Worm (Caenorhabditis elegans) whole organism, L1 larva: ENCODE data around the gene ints-9.

Experiments used
- aha-1 ChIP-seq: fragments of 150-350 bp; optimal IDR thresholded peaks from 2 replicates; lab custom pipeline; 2014; ENCODE audit warnings: missing biosample characterization, missing genetic modification characterization
- ama-1 ChIP-seq: fragments of 150-350 bp; optimal IDR thresholded peaks from 2 replicates; lab custom pipeline; 2014
- ceh-63 ChIP-seq: fragments of 200-800 bp; sonication (Bioruptor generic); optimal IDR thresholded peaks from 2 replicates; lab custom pipeline; 2018; ENCODE audit warnings: mild to moderate bottlenecking, missing genetic modification characterization, missing compliant biosample characterization
- ceh-8 ChIP-seq: fragments of 200-800 bp; sonication (Bioruptor generic); optimal IDR thresholded peaks from 2 replicates; lab custom pipeline; 2018; ENCODE audit warnings: mild to moderate bottlenecking, missing genetic modification characterization, moderate library complexity, missing compliant biosample characterization
- ceh-88 ChIP-seq: fragments of 200-800 bp; sonication (Bioruptor generic); IDR thresholded peaks from 2 replicates; pipeline ENCODE4 v1.3.6; 2022; ENCODE audit warnings: missing genetic modification characterization, missing compliant biosample characterization
- ces-1 ChIP-seq: fragments of 150-350 bp; optimal IDR thresholded peaks from 2 replicates; lab custom pipeline; 2014; ENCODE audit warnings: missing biosample characterization, missing genetic modification reagents, missing genetic modification characterization
- dsc-1 ChIP-seq: sonication (generic microtip); optimal IDR thresholded peaks from 2 replicates; lab custom pipeline; 2016; ENCODE audit warnings: mild to moderate bottlenecking, missing genetic modification characterization, missing compliant biosample characterization
- efl-1 ChIP-seq, 4 experiments: fragments of 150-350 bp; optimal IDR thresholded peaks in 3 of 4; peaks in 1 of 4; 1 replicate in 1 of 4; 2 replicates in 3 of 4; lab custom pipeline; 2014; ENCODE audit warnings: missing biosample characterization in 2 of 4, missing genetic modification characterization in 2 of 4, missing genetic modification reagents in 2 of 4
- efl-3 ChIP-seq: fragments of 200-800 bp; sonication (Bioruptor generic); optimal IDR thresholded peaks from 2 replicates; lab custom pipeline; 2018; ENCODE audit warnings: mild to moderate bottlenecking, missing genetic modification characterization, missing compliant biosample characterization
- egl-13 ChIP-seq: sonication (generic microtip); optimal IDR thresholded peaks from 2 replicates; lab custom pipeline; 2016; ENCODE audit warnings: missing genotype, missing genetic modification reagents, missing genetic modification characterization, missing compliant biosample characterization
- elt-2 ChIP-seq: sonication (generic microtip); optimal IDR thresholded peaks from 2 replicates; lab custom pipeline; 2016; ENCODE audit warnings: missing genetic modification characterization, mild to moderate bottlenecking, inconsistent platforms, missing compliant biosample characterization, missing genetic modification reagents
- fkh-4 ChIP-seq: sonication (generic microtip); optimal IDR thresholded peaks from 2 replicates; lab custom pipeline; 2016; ENCODE audit warnings: missing compliant biosample characterization, missing genetic modification characterization, borderline replicate concordance
- fkh-8 ChIP-seq: sonication (generic microtip); optimal IDR thresholded peaks from 2 replicates; lab custom pipeline; 2016; ENCODE audit warnings: mild to moderate bottlenecking, missing genetic modification characterization, missing compliant biosample characterization
- grh-1 ChIP-seq: fragments of 200-800 bp; sonication (Bioruptor generic); IDR thresholded peaks from 2 replicates; pipeline ENCODE4 v1.3.6; 2022; ENCODE audit warnings: missing genetic modification reagents, missing genetic modification characterization, missing compliant biosample characterization
- hlh-4 ChIP-seq: sonication (generic microtip); optimal IDR thresholded peaks from 2 replicates; lab custom pipeline; 2016; ENCODE audit warnings: mild to moderate bottlenecking, missing genetic modification characterization, missing compliant biosample characterization
- lin-14 ChIP-seq: fragments of 200-800 bp; sonication (Bioruptor generic); optimal IDR thresholded peaks from 2 replicates; lab custom pipeline; 2018; ENCODE audit warnings: mild to moderate bottlenecking, missing genetic modification characterization, moderate library complexity, missing compliant biosample characterization
- lin-15B ChIP-seq: fragments of 150-350 bp; sonication (generic microtip); optimal IDR thresholded peaks from 3 replicates; lab custom pipeline; 2014; ENCODE audit warnings: missing biosample characterization, missing genetic modification characterization
- lin-35 ChIP-seq, 2 experiments: fragments of 150-350 bp; optimal IDR thresholded peaks; 2 replicates each; lab custom pipeline; 2014; ENCODE audit warnings: missing biosample characterization in 2 of 2, missing genetic modification characterization in 2 of 2, missing genetic modification reagents in 2 of 2
- mep-1 ChIP-seq: fragments of 150-350 bp; optimal IDR thresholded peaks from 2 replicates; lab custom pipeline; 2014; ENCODE audit warnings: missing biosample characterization, missing genetic modification characterization
- nhr-12 ChIP-seq: sonication (generic microtip); optimal IDR thresholded peaks from 2 replicates; lab custom pipeline; 2017; ENCODE audit warnings: missing biosample characterization, missing genetic modification characterization
- nhr-19 ChIP-seq: fragments of 200-800 bp; sonication (Bioruptor generic); conservative IDR thresholded peaks from 2 replicates; pipeline ENCODE4 v1.3.6; 2022; ENCODE audit warnings: missing genetic modification characterization, missing compliant biosample characterization
- nhr-237 ChIP-seq: fragments of 150-350 bp; optimal IDR thresholded peaks from 2 replicates; lab custom pipeline; 2014; ENCODE audit warnings: missing biosample characterization, missing genetic modification characterization
- nhr-71 ChIP-seq: sonication (generic microtip); optimal IDR thresholded peaks from 2 replicates; lab custom pipeline; 2016; ENCODE audit warnings: mild to moderate bottlenecking, missing genetic modification characterization, moderate library complexity, missing compliant biosample characterization
- nhr-84 ChIP-seq: sonication (generic microtip); optimal IDR thresholded peaks from 2 replicates; lab custom pipeline; 2017; ENCODE audit warnings: missing biosample characterization, missing genetic modification characterization
- nhr-85 ChIP-seq: sonication (generic microtip); peaks from one replicate; lab custom pipeline; 2016; ENCODE audit warnings: missing genetic modification characterization, inconsistent platforms, missing compliant biosample characterization
- nhr-90 ChIP-seq: sonication (generic microtip); optimal IDR thresholded peaks from 2 replicates; lab custom pipeline; 2016; ENCODE audit warnings: mild to moderate bottlenecking, missing genetic modification characterization, missing compliant biosample characterization; ENCODE audit not compliant: poor library complexity
- pag-3 ChIP-seq: sonication (generic microtip); optimal IDR thresholded peaks from 2 replicates; lab custom pipeline; 2017; ENCODE audit warnings: missing genetic modification characterization, mild to moderate bottlenecking, missing compliant biosample characterization, antibody characterized with exemption, borderline replicate concordance; ENCODE audit not compliant: insufficient read depth
- pax-3 ChIP-seq: fragments of 200-800 bp; sonication (Bioruptor generic); optimal IDR thresholded peaks from 2 replicates; lab custom pipeline; 2018; ENCODE audit warnings: mild to moderate bottlenecking, missing genetic modification characterization, moderate library complexity, missing compliant biosample characterization
- rnt-1 ChIP-seq: sonication (generic microtip); optimal IDR thresholded peaks from 2 replicates; lab custom pipeline; 2016; ENCODE audit warnings: mild to moderate bottlenecking, missing genetic modification characterization, moderate library complexity, missing compliant biosample characterization
- skn-1 ChIP-seq: fragments of 150-350 bp; optimal IDR thresholded peaks from 2 replicates; lab custom pipeline; 2014; ENCODE audit warnings: missing biosample characterization, missing genetic modification characterization
- sup-37 ChIP-seq: fragments of 200-800 bp; sonication (Bioruptor generic); optimal IDR thresholded peaks from 2 replicates; lab custom pipeline; 2018; ENCODE audit warnings: mild to moderate bottlenecking, missing genetic modification characterization, missing compliant biosample characterization
- swsn-7 ChIP-seq: sonication (generic microtip); optimal IDR thresholded peaks from 2 replicates; lab custom pipeline; 2016; ENCODE audit warnings: missing genetic modification characterization, missing compliant biosample characterization
- tlp-1 ChIP-seq: fragments of 150-350 bp; optimal IDR thresholded peaks from 2 replicates; lab custom pipeline; 2014; ENCODE audit warnings: missing biosample characterization, missing genetic modification characterization
- unc-130 ChIP-seq: fragments of 150-350 bp; optimal IDR thresholded peaks from 2 replicates; lab custom pipeline; 2017; ENCODE audit warnings: missing biosample characterization, missing genetic modification characterization, inconsistent platforms
- zag-1 ChIP-seq: fragments of 150-350 bp; optimal IDR thresholded peaks from 2 replicates; lab custom pipeline; 2014; ENCODE audit warnings: missing biosample characterization, missing genetic modification characterization
- ztf-11 ChIP-seq, 2 experiments: sonication (generic microtip); optimal IDR thresholded peaks; 2 replicates each; lab custom pipeline; 2016 to 2017; ENCODE audit warnings: missing genetic modification characterization in 2 of 2, missing biosample characterization in 1 of 2, missing compliant biosample characterization in 1 of 2

ints-9 gene

DNA sequence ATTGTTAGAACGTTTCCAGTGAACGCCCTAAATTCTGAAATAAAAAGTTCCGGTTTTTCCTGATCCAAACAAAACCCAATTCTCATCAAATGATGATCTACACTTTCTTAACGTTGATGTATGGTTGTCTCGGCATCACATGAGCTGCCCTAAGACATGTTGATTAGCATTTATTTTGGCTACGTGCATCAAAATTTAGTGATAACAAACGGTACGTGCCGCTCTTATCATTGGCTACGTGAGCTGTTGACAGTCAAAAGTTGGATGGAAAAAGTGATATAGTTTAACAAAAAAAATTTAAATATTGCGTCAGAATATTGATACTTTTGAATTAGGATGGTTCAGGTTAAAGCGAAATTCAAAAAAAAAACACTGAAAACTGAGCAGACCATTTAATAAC, 27.6 kb upstream of the ints-9 start:
- TF ChIP-seq lin-35 (GFP tag; optimal IDR thresholded peaks at IDR 0.05; lab: Kevin White, UChicago) (peak in 1 of 2 experiments; percentile 6), elt-2 (tag; lab: Kevin White, UChicago) (peak; percentile 88), ztf-11 (tag; optimal IDR thresholded peaks at IDR 0.05; lab: Kevin White, UChicago) (no peak), swsn-7 (tag; lab: Kevin White, UChicago) (no peak)

DNA sequence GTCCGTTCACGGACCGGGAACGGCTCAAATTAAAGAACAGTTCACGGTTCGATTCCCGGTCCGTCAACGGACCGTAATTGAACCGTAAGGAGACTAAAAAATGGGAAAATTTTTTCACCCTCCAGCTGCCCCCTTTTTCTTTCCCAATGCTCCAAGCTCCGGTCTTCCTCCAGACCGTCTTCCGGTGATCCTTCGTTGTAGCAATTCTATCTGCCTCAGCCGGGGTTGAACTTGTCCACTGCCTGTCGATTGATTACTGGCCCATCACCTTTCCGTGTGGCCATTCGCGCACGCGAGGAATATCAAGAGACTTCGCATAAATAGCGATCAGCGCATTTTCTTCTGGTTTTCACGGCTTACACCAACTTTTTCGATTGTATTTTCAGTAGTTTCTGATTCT, 27.1 kb upstream of the ints-9 start:
- TF ChIP-seq nhr-85 (peak; percentile 52), grh-1 (GFP tag; lab: Robert Waterston, UW) (0 out of 2 replicates have a peak, but pooled peaks have one; percentile 30), nhr-90 (tag; lab: Kevin White, UChicago) (peak; percentile 10), nhr-19 (GFP tag; lab: Robert Waterston, UW) (peak; percentile 36)

DNA sequence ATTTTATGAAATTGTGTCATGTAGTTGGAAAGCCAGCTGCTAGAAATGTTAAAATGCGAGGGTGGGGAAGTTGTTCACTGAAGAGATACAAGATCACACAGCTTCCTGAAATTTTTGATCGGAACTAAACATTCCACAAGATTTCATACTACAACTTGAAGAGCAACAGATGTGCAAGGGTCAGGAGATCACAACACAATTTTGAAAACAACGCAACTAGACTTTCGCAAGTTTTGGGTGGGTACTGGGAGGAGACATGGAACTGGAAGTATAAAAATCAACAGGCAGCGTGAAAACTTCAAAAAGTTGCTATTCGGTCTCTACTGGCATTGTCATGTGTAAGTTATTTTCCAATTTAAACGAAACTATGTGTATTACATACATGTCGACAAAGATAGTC, 23.8 kb upstream of the ints-9 start, which contains the start of gene F19F10.3:
Gene F19F10.3, plus strand, starts transcription at position 301 of the 400 bp plus-strand sequence.
- TF ChIP-seq pag-3 (tag; lab: Kevin White, UChicago) (no peak), aha-1 (tag; lab: Kevin White, UChicago) (no peak), dsc-1 (tag; lab: Kevin White, UChicago) (peak; percentile 23), egl-13 (tag; lab: Kevin White, UChicago) (no peak), unc-130 (tag; lab: Kevin White, UChicago) (no peak)

DNA sequence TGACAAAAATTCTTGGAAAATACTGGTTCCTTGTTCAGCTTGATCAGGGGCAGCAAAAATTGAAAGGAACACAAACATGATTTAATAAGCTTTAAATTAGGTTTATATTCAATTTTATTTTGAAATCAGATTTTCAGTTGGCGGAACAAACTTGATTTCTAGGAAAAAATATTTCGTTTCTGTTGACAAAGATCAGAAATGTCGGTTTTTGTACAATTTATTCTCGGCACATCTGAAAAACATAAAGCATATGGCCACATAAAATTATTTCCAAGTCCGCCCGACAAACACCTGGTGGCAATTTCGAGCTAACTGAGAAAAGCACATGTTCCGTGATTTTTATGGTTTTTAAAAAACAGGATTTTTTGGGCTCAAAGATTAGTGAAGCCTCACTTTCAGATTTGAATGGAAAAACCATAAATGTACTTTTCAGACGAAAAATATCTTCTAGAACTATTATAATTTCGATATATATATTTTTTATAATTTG, 21.7 kb upstream of the ints-9 start, which contains the start of gene ttr-10:
Gene ttr-10, minus strand, starts transcription at position 51 of the 490 bp plus-strand sequence.
- TF ChIP-seq hlh-4 (tag; lab: Kevin White, UChicago), result peak; percentile 44
- TF ChIP-seq fkh-4 (tag; lab: Kevin White, UChicago), result peak; percentile 84
- TF ChIP-seq dsc-1 (tag; lab: Kevin White, UChicago), result peak; percentile 94
- peak; percentile 8 for TF ChIP-seq nhr-71 (tag; lab: Kevin White, UChicago)
- TF ChIP-seq ceh-8 (GFP tag; lab: Kevin White, UChicago), result no peak

DNA sequence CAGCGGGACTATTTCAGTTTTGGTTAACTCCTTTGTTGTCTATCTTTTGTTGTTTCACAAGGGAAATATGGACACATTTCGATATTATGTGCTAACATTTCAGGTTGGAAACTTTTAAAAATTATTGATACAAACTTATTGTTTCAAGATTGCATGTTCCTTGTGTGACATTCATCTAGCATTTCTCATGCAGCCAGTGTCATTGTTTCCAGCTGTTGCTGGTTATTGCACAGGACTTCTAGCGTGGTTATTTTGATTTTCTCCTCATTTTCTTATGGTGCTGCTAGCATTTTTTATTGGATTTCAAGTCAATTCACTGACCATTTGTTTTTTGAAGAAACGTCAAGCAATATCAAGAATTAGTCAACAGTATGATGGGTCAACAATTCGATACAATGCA, 19.7 kb upstream of the ints-9 start:
- TF ChIP-seq tlp-1 (no peak), skn-1 (tag; lab: Kevin White, UChicago) (no peak), rnt-1 (tag; lab: Kevin White, UChicago) (no peak), efl-1 (optimal IDR thresholded peaks at IDR 0.05; lab: Kevin White, UChicago) (no peak), efl-1 (GFP tag; optimal IDR thresholded peaks at IDR 0.05 in 1 of 2; lab: Kevin White, UChicago) (peak in 1 of 2 experiments; percentile 24), fkh-4 (tag; lab: Kevin White, UChicago) (peak; percentile 55), dsc-1 (tag; lab: Kevin White, UChicago) (peak; percentile 78)
- TF ChIP-seq, all 84 proteins: peak for 3

DNA sequence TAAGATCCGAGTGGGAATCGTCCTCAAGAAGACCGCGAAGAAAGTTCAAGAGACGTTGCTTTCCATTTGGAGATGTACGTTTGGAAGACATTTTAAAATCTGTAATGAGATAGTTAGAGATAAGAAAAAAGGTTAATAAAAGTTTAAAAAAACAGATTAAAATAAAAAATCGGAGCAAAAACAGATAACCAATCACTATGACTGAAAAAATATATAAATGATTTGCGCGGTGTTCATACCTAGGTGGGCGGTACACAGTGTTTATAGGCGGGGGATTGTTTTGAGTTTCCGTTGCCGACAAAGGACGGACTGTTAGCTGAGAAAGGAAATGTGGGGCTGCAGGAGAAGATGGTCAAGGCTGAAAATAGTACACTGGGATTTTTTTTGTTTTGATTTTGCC, 16.9 kb upstream of the ints-9 start, which contains the start of gene ets-7:
Gene ets-7, minus strand, starts transcription at position 101 of the 400 bp plus-strand sequence.
- TF ChIP-seq ces-1, result no peak
- TF ChIP-seq efl-1 (optimal IDR thresholded peaks at IDR 0.05; lab: Kevin White, UChicago), result no peak
- TF ChIP-seq efl-1 (GFP tag; optimal IDR thresholded peaks at IDR 0.05 in 1 of 2; lab: Kevin White, UChicago), result peak in 1 of 2 experiments; percentile 33

DNA sequence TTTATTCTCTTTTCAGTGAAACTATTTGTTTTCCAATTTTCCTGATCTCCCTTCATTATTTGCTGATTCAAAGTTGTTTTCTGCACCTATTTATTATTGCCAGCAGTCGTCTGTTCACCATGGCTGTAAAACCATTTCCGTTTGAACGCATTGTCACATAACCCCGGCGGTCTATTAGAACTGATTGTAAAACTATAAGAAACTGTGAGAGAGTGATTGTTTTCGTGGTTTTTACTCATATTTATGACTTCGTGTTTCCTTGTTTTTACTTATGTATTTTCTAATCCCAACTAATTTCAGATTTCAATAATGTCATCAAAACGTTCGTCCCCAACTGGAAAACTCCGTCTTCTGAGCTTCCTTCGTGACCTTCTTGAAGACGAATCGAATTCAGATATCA, 12.7 kb upstream of the ints-9 start, which contains the start of gene F19F10.1:
Gene F19F10.1, plus strand, starts transcription at position 301 of the 400 bp plus-strand sequence.
- TF ChIP-seq grh-1 (GFP tag; lab: Robert Waterston, UW) (no peak), ceh-88 (GFP tag; lab: Robert Waterston, UW) (no peak), nhr-85 (no peak), lin-15B (tag; lab: Kevin White, UChicago) (no peak), dsc-1 (tag; lab: Kevin White, UChicago) (no peak), sup-37 (GFP tag; lab: Kevin White, UChicago) (no peak), nhr-90 (tag; lab: Kevin White, UChicago) (no peak), nhr-237 (tag; lab: Kevin White, UChicago) (no peak), ceh-63 (GFP tag; lab: Kevin White, UChicago) (no peak), skn-1 (tag; lab: Kevin White, UChicago) (no peak), mep-1 (tag; lab: Kevin White, UChicago) (no peak), efl-3 (GFP tag; lab: Kevin White, UChicago) (no peak), lin-14 (no peak), pax-3 (tag; lab: Kevin White, UChicago) (no peak), fkh-8 (tag; lab: Kevin White, UChicago) (no peak), nhr-84 (tag; lab: Kevin White, UChicago) (no peak), nhr-12 (tag; lab: Kevin White, UChicago) (no peak), ama-1 (no peak), zag-1 (tag; lab: Kevin White, UChicago) (no peak)
